Worm (Caenorhabditis elegans): ENCODE data around the gene T20D4.10.

Gene T20D4.10

ce11 chrV:3409498-3409897 lies 9.4 kb downstream of the T20D4.10 start:
- TF ChIP-seq dpl-1 (GFP tag; optimal IDR thresholded peaks at IDR 0.05) (no peak), nhr-90 (tag; optimal IDR thresholded peaks at IDR 0.05) (no peak), lin-35 (GFP tag; optimal IDR thresholded peaks at IDR 0.05) (no peak), mcd-1 (GFP tag; IDR thresholded peaks at IDR 0.05) (no peak), dox-1 (GFP tag; IDR thresholded peaks at IDR 0.05) (no peak), nhr-27 (tag; optimal IDR thresholded peaks at IDR 0.05) (no peak), Y67H2A.10 (GFP tag; conservative IDR thresholded peaks at IDR 0.05) (no peak), ceh-27 (GFP tag; optimal IDR thresholded peaks at IDR 0.05) (no peak), K12H6.12 (tag; optimal IDR thresholded peaks at IDR 0.05) (no peak), F33H1.4 (GFP tag; IDR thresholded peaks at IDR 0.05) (no peak), unc-130 (GFP tag; optimal IDR thresholded peaks at IDR 0.05) (no peak), zim-3 (tag; optimal IDR thresholded peaks at IDR 0.05) (no peak), die-1 (tag; optimal IDR thresholded peaks at IDR 0.05) (no peak), madf-10 (tag; optimal IDR thresholded peaks at IDR 0.05) (no peak), Y53F4B.3 (GFP tag; IDR thresholded peaks at IDR 0.05) (no peak)

DNA sequence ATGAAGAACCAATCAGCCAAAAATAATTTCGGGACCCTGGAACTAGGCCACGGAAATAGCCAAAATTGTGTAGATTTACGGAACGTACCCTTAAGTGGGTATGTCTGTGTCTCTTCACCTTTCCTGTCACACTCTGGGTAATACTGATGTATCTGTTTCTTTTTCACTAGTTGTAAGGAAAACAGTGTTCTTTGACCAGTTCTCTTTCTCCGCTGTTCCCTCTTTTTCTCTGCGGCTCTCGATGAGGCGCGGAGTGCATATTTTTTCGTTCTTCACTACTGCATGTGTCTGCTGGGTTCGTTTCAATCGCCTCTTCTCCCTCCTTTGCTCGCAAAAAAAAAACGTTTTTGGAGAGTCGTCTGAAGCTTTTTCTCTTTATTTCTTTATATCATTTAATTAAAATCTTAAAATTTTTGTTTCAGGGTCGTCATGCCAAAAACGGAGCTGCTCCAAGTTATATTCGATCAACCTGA lies 10.1 kb downstream of the T20D4.10 start, which contains the start of gene arrd-22:
arrd-22 (plus strand) TSS at position 423 of the 473 bp plus-strand sequence.
- TF ChIP-seq C17E4.6 (GFP tag; IDR thresholded peaks at IDR 0.05), result no peak
- no peak for TF ChIP-seq nfya-2 (GFP tag; IDR thresholded peaks at IDR 0.05)
- TF ChIP-seq ceh-27 (GFP tag; optimal IDR thresholded peaks at IDR 0.05), result peak; percentile 15

ce11 chrV:3413010-3413409 lies 13.0 kb downstream of the T20D4.10 start, which contains the start of gene txt-11:
txt-11 (plus strand) TSS chrV:3413310.
- no peak for TF ChIP-seq nhr-80 (tag; optimal IDR thresholded peaks at IDR 0.05)
- TF ChIP-seq ZK185.1 (tag; optimal IDR thresholded peaks at IDR 0.05; ENCODE audit: poor library complexity, severe bottlenecking), result no peak
- TF ChIP-seq ceh-27 (GFP tag; optimal IDR thresholded peaks at IDR 0.05), result no peak
- TF ChIP-seq madf-10 (tag; optimal IDR thresholded peaks at IDR 0.05), result no peak
- no peak for TF ChIP-seq attf-6 (GFP tag; IDR thresholded peaks at IDR 0.05)
- TF ChIP-seq ceh-91 (GFP tag; IDR thresholded peaks at IDR 0.05), result no peak
- no peak for TF ChIP-seq aptf-3 (GFP tag; IDR thresholded peaks at IDR 0.05)
- no peak for TF ChIP-seq nfya-2 (GFP tag; IDR thresholded peaks at IDR 0.05)
- TF ChIP-seq pha-4 (tag; optimal IDR thresholded peaks at IDR 0.05), result no peak

ce11 chrV:3417928-3418327 lies 17.9 kb downstream of the T20D4.10 start, which contains the start of gene T20D4.3:
T20D4.3 (plus strand) TSS chrV:3418228.
- TF ChIP-seq let-526 (GFP tag; IDR thresholded peaks at IDR 0.05) (no peak), F33H1.4 (GFP tag; IDR thresholded peaks at IDR 0.05) (no peak), ztf-3 (GFP tag; optimal IDR thresholded peaks at IDR 0.05) (no peak), mes-4 (tag; optimal IDR thresholded peaks at IDR 0.05) (no peak), nfya-2 (GFP tag; IDR thresholded peaks at IDR 0.05) (no peak), tlf-1 (GFP tag; optimal IDR thresholded peaks at IDR 0.05) (no peak)

ce11 chrV:3424341-3424740 lies 24.3 kb downstream of the T20D4.10 start, which contains the start of gene srab-21:
srab-21 (minus strand) TSS chrV:3424441.
- TF ChIP-seq ceh-79 (tag; optimal IDR thresholded peaks at IDR 0.05), result no peak
- no peak for TF ChIP-seq madf-3 (GFP tag; IDR thresholded peaks at IDR 0.05)
- TF ChIP-seq K11D2.4 (GFP tag; IDR thresholded peaks at IDR 0.05), result no peak

ce11 chrV:3426076-3426475 lies 26.0 kb downstream of the T20D4.10 start, which contains the start of gene srab-22:
srab-22 (plus strand) TSS chrV:3426376.
- no peak for TF ChIP-seq ceh-79 (tag; optimal IDR thresholded peaks at IDR 0.05)
- no peak for TF ChIP-seq snpc-3.4 (tag; optimal IDR thresholded peaks at IDR 0.05)
- no peak for TF ChIP-seq F10E7.11 (tag; optimal IDR thresholded peaks at IDR 0.05)
- TF ChIP-seq dox-1 (GFP tag; IDR thresholded peaks at IDR 0.05), result no peak
